Fruit fly (Drosophila melanogaster) whole organism, embryonic: ENCODE measurements around the gene Gbs-70E.

Experiments used
- Abd-B ChIP-seq: fragments of 200-800 bp; sonication (Bioruptor generic); optimal IDR thresholded peaks from 2 replicates; lab custom pipeline; 2018; ENCODE audit warnings: missing biosample characterization, mild to moderate bottlenecking, missing genetic modification characterization, moderate library complexity
- Bteb2 ChIP-seq: fragments of 200-800 bp; sonication (Bioruptor generic); optimal IDR thresholded peaks from 2 replicates; lab custom pipeline; 2016; ENCODE audit warnings: missing biosample characterization, missing genetic modification characterization
- CG10147 ChIP-seq: fragments of 200-800 bp; sonication (Bioruptor generic); optimal IDR thresholded peaks from 2 replicates; lab custom pipeline; 2019; ENCODE audit warnings: missing biosample characterization, mild to moderate bottlenecking, missing genetic modification characterization, moderate library complexity
- CG10366 ChIP-seq: fragments of 200-800 bp; sonication (Bioruptor generic); IDR thresholded peaks from 2 replicates; pipeline ENCODE4 v1.3.6; 2022; ENCODE audit warnings: missing biosample characterization, missing genetic modification characterization
- CG11093 ChIP-seq: fragments of 200-800 bp; sonication (Bioruptor generic); IDR thresholded peaks from 3 replicates; pipeline ENCODE4 v1.3.6; 2022; ENCODE audit warnings: missing biosample characterization, missing genetic modification characterization
- CG11723 ChIP-seq: fragments of 200-800 bp; sonication (Bioruptor generic); optimal IDR thresholded peaks from 2 replicates; lab custom pipeline; 2017; ENCODE audit warnings: missing biosample characterization, mild to moderate bottlenecking, missing genetic modification characterization
- CG12104 ChIP-seq: fragments of 200-800 bp; sonication (Bioruptor generic); optimal IDR thresholded peaks from 3 replicates; lab custom pipeline; 2016; ENCODE audit warnings: missing biosample characterization, missing genetic modification characterization
- CG17829 ChIP-seq: fragments of 200-800 bp; optimal IDR thresholded peaks from 2 replicates; lab custom pipeline; 2019; ENCODE audit warnings: missing biosample characterization, mild to moderate bottlenecking, missing genetic modification characterization, moderate library complexity
- CG17912 ChIP-seq: fragments of 200-800 bp; sonication (Bioruptor generic); optimal IDR thresholded peaks from 2 replicates; lab custom pipeline; 2018; ENCODE audit warnings: missing biosample characterization, mild to moderate bottlenecking, missing genetic modification characterization
- CG32532 ChIP-seq: fragments of 200-800 bp; sonication (Bioruptor generic); IDR thresholded peaks from 2 replicates; pipeline ENCODE4 v1.3.6; 2022; ENCODE audit warnings: missing biosample characterization, missing genetic modification characterization
- CG3995 ChIP-seq: fragments of 200-800 bp; sonication (Bioruptor generic); optimal IDR thresholded peaks from 3 replicates; lab custom pipeline; 2016; ENCODE audit warnings: missing biosample characterization, missing genetic modification characterization
- CG6175 ChIP-seq: fragments of 200-800 bp; sonication (Bioruptor generic); IDR thresholded peaks from 3 replicates; pipeline ENCODE4 v1.3.6; 2022; ENCODE audit warnings: missing biosample characterization, missing genetic modification characterization
- CG6254 ChIP-seq: fragments of 200-800 bp; sonication (Bioruptor generic); optimal IDR thresholded peaks from 3 replicates; lab custom pipeline; 2017; ENCODE audit warnings: mild to moderate bottlenecking, missing biosample characterization, missing genetic modification reagents, missing genetic modification characterization
- CG7271 ChIP-seq: fragments of 200-800 bp; sonication (Bioruptor generic); optimal IDR thresholded peaks from 2 replicates; lab custom pipeline; 2018; ENCODE audit warnings: missing biosample characterization, mild to moderate bottlenecking, missing genetic modification characterization, moderate library complexity
- CG7556 ChIP-seq: fragments of 200-800 bp; sonication (Bioruptor generic); optimal IDR thresholded peaks from 2 replicates; lab custom pipeline; 2017; ENCODE audit warnings: missing biosample characterization, mild to moderate bottlenecking, missing genetic modification characterization
- CG8478 ChIP-seq: fragments of >200 bp; optimal IDR thresholded peaks from 2 replicates; lab custom pipeline; 2018
- CG9932 ChIP-seq: fragments of 200-800 bp; sonication (Bioruptor generic); IDR thresholded peaks from 2 replicates; pipeline ENCODE4 v1.3.6; 2022; ENCODE audit warnings: missing biosample characterization, missing genetic modification characterization
- Camta ChIP-seq: fragments of 200-800 bp; sonication (Bioruptor generic); optimal IDR thresholded peaks from 2 replicates; lab custom pipeline; 2016; ENCODE audit warnings: missing biosample characterization, missing genetic modification characterization
- Deaf1 ChIP-seq: fragments of 200-800 bp; optimal IDR thresholded peaks from 3 replicates; lab custom pipeline; 2019; ENCODE audit warnings: missing biosample characterization, mild to moderate bottlenecking, missing genetic modification characterization, moderate library complexity
- Dip3 ChIP-seq: fragments of 200-800 bp; sonication (Bioruptor generic); optimal IDR thresholded peaks from 3 replicates; lab custom pipeline; 2016; ENCODE audit warnings: missing biosample characterization, missing genetic modification characterization
- GATAe ChIP-seq: fragments of 200-800 bp; sonication (Bioruptor generic); conservative IDR thresholded peaks from 2 replicates; pipeline ENCODE4 v1.3.6; 2022; ENCODE audit warnings: missing biosample characterization, missing genetic modification characterization
- Hand ChIP-seq: fragments of 200-800 bp; sonication (Bioruptor generic); optimal IDR thresholded peaks from 2 replicates; lab custom pipeline; 2017; ENCODE audit warnings: mild to moderate bottlenecking, missing biosample characterization, missing genetic modification reagents, missing genetic modification characterization
- Hsf ChIP-seq: fragments of 200-800 bp; sonication (Bioruptor generic); optimal IDR thresholded peaks from 3 replicates; lab custom pipeline; 2016; ENCODE audit warnings: missing biosample characterization, missing genetic modification characterization
- NK7.1 ChIP-seq: fragments of 200-800 bp; sonication (Bioruptor generic); optimal IDR thresholded peaks from 3 replicates; lab custom pipeline; 2016; ENCODE audit warnings: missing biosample characterization, missing genetic modification characterization
- PHDP ChIP-seq: fragments of 200-800 bp; sonication (Bioruptor generic); optimal IDR thresholded peaks from 3 replicates; lab custom pipeline; 2018; ENCODE audit warnings: missing biosample characterization, mild to moderate bottlenecking, missing genetic modification characterization, moderate library complexity
- Six4 ChIP-seq: fragments of 200-800 bp; sonication (Bioruptor generic); optimal IDR thresholded peaks from 2 replicates; lab custom pipeline; 2016; ENCODE audit warnings: missing biosample characterization, missing genetic modification characterization
- Sry-β ChIP-seq: fragments of 200-800 bp; sonication (Bioruptor generic); optimal IDR thresholded peaks from 2 replicates; lab custom pipeline; 2018; ENCODE audit warnings: missing biosample characterization, mild to moderate bottlenecking, missing genetic modification characterization, moderate library complexity
- ap ChIP-seq: fragments of 200-800 bp; sonication (Bioruptor generic); IDR thresholded peaks from 2 replicates; pipeline ENCODE4 v1.3.6; 2022; ENCODE audit warnings: missing biosample characterization, missing genetic modification characterization
- br ChIP-seq: fragments of >200 bp; optimal IDR thresholded peaks from 2 replicates; lab custom pipeline; 2017
- cad ChIP-seq: fragments of >200 bp; optimal IDR thresholded peaks from 2 replicates; lab custom pipeline; 2017; ENCODE audit warnings: missing biosample characterization, missing genetic modification characterization
- cas ChIP-seq: fragments of 200-800 bp; sonication (Bioruptor generic); IDR thresholded peaks from 2 replicates; pipeline ENCODE4 v1.3.6; 2022; ENCODE audit warnings: missing biosample characterization, missing genetic modification characterization
- ci ChIP-seq: fragments of 200-800 bp; sonication (Bioruptor generic); IDR thresholded peaks from 3 replicates; pipeline ENCODE4 v1.3.6; 2022; ENCODE audit warnings: missing biosample characterization, missing genetic modification characterization
- danr ChIP-seq: fragments of 200-800 bp; sonication (Bioruptor generic); IDR thresholded peaks from 2 replicates; pipeline ENCODE4 v1.3.6; 2022; ENCODE audit warnings: missing biosample characterization, missing genetic modification characterization
- dati ChIP-seq: fragments of 200-800 bp; sonication (Bioruptor generic); IDR thresholded peaks from 2 replicates; pipeline ENCODE4 v1.3.6; 2022; ENCODE audit warnings: missing biosample characterization, missing genetic modification characterization
- disco-r ChIP-seq: fragments of 200-800 bp; sonication (Bioruptor generic); optimal IDR thresholded peaks from 2 replicates; lab custom pipeline; 2016; ENCODE audit warnings: missing biosample characterization, missing genetic modification characterization
- dmrt11E ChIP-seq: fragments of 200-800 bp; sonication (Bioruptor generic); optimal IDR thresholded peaks from 3 replicates; lab custom pipeline; 2018; ENCODE audit warnings: missing biosample characterization, mild to moderate bottlenecking, missing genetic modification characterization, moderate library complexity
- ham ChIP-seq: fragments of 200-800 bp; sonication (Bioruptor generic); IDR thresholded peaks from 2 replicates; pipeline ENCODE4 v1.3.6; 2022; ENCODE audit warnings: missing biosample characterization, missing genetic modification characterization
- hb ChIP-seq: fragments of 200-800 bp; sonication (Bioruptor generic); IDR thresholded peaks from 3 replicates; pipeline ENCODE4 v1.3.6; 2022; ENCODE audit warnings: missing biosample characterization, missing genetic modification characterization; ENCODE audit not compliant: partially characterized antibody
- kay ChIP-seq: fragments of 200-800 bp; sonication (Bioruptor generic); optimal IDR thresholded peaks from 2 replicates; lab custom pipeline; 2016; ENCODE audit warnings: missing biosample characterization, missing genetic modification characterization
- lbe ChIP-seq: fragments of 200-800 bp; sonication (Bioruptor generic); optimal IDR thresholded peaks from 2 replicates; lab custom pipeline; 2016; ENCODE audit warnings: missing biosample characterization, mild to moderate bottlenecking, missing genetic modification characterization
- mam ChIP-seq: fragments of 200-800 bp; sonication (Bioruptor generic); optimal IDR thresholded peaks from 3 replicates; lab custom pipeline; 2016; ENCODE audit warnings: missing biosample characterization, missing genetic modification characterization
- p53 ChIP-seq: fragments of 200-800 bp; sonication (Bioruptor generic); optimal IDR thresholded peaks from 2 replicates; lab custom pipeline; 2016; ENCODE audit warnings: missing biosample characterization, missing genetic modification characterization
- run ChIP-seq: fragments of 200-800 bp; sonication (Bioruptor generic); optimal IDR thresholded peaks from 3 replicates; lab custom pipeline; 2018; ENCODE audit warnings: missing biosample characterization, mild to moderate bottlenecking, missing genetic modification characterization
- sc ChIP-seq, 3 experiments: fragments of >200 bp in 2 of 3; fragments of 200-800 bp in 1 of 3; sonication (Bioruptor generic) in 1 of 3; optimal IDR thresholded peaks; 2 replicates in 2 of 3; 3 replicates in 1 of 3; lab custom pipeline; 2017; ENCODE audit warnings: mild to moderate bottlenecking in 1 of 3, missing biosample characterization in 1 of 3, missing genetic modification characterization in 1 of 3, missing genetic modification reagents in 1 of 3
- sima ChIP-seq: fragments of 200-800 bp; sonication (Bioruptor generic); optimal IDR thresholded peaks from 2 replicates; lab custom pipeline; 2016; ENCODE audit warnings: missing biosample characterization, missing genetic modification characterization
- slou ChIP-seq: fragments of 200-800 bp; sonication (Bioruptor generic); optimal IDR thresholded peaks from 3 replicates; lab custom pipeline; 2016; ENCODE audit warnings: missing biosample characterization, missing genetic modification characterization
- sna ChIP-seq: fragments of 200-800 bp; sonication (Bioruptor generic); IDR thresholded peaks from 2 replicates; pipeline ENCODE4 v1.3.6; 2022; ENCODE audit warnings: missing biosample characterization, missing genetic modification characterization; ENCODE audit not compliant: partially characterized antibody
- trem ChIP-seq: fragments of 200-800 bp; optimal IDR thresholded peaks from 3 replicates; lab custom pipeline; 2019; ENCODE audit warnings: missing biosample characterization, mild to moderate bottlenecking, missing genetic modification characterization, moderate library complexity
- vfl ChIP-seq: fragments of 200-800 bp; sonication (Bioruptor generic); optimal IDR thresholded peaks from 2 replicates; lab custom pipeline; 2016; ENCODE audit warnings: missing biosample characterization, missing genetic modification characterization
- zen ChIP-seq: fragments of 200-800 bp; sonication (Bioruptor generic); optimal IDR thresholded peaks from 3 replicates; lab custom pipeline; 2018; ENCODE audit warnings: missing biosample characterization, mild to moderate bottlenecking, missing genetic modification characterization, moderate library complexity

Gbs-70E gene

dm6 chr3L:14544987-14545943, 5.5 kb downstream of the Gbs-70E start (continued):
- no peak for TF ChIP-seq p53 (GFP tag; lab: Kevin White, UChicago)
- no peak for TF ChIP-seq CG3995
- no peak for TF ChIP-seq ham (GFP tag; lab: Robert Waterston, UW)
- peak; percentile 26 for TF ChIP-seq CG6254 (GFP tag; lab: Kevin White, UChicago)
- TF ChIP-seq CG9932 (GFP tag; lab: Robert Waterston, UW): no peak
- TF ChIP-seq GATAe (GFP tag; lab: Robert Waterston, UW): no peak
- no peak for TF ChIP-seq Dip3 (GFP tag; lab: Kevin White, UChicago)
- peak; percentile 63 for TF ChIP-seq CG17829
- TF ChIP-seq Deaf1 (tag; lab: Kevin White, UChicago): peak; percentile 29
- peak; percentile 2 for TF ChIP-seq zen (tag; lab: Kevin White, UChicago)
- peak; percentile 61 for TF ChIP-seq run
- TF ChIP-seq disco-r (GFP tag; lab: Kevin White, UChicago): no peak
- no peak for TF ChIP-seq lbe (GFP tag; lab: Kevin White, UChicago)
- TF ChIP-seq Bteb2 (GFP tag; lab: Kevin White, UChicago): no peak
- peak; percentile 30 for TF ChIP-seq Hsf (GFP tag; lab: Kevin White, UChicago)
- TF ChIP-seq CG7271 (tag; lab: Kevin White, UChicago): no peak
- TF ChIP-seq Abd-B (GFP tag; lab: Kevin White, UChicago): peak; percentile 49
- no peak for TF ChIP-seq ap
- TF ChIP-seq CG8478 (lab: Kevin White, UChicago): no peak
- TF ChIP-seq CG12104: peak; percentile 44
- peak; percentile 23 for TF ChIP-seq Six4 (GFP tag; lab: Kevin White, UChicago)
- 0 out of 3 replicates have a peak, but pooled peaks have one; percentile 34 for TF ChIP-seq CG11093 (GFP tag; lab: Robert Waterston, UW)
- TF ChIP-seq PHDP (tag; lab: Kevin White, UChicago): peak; percentile 51
- no peak for TF ChIP-seq slou (GFP tag; lab: Kevin White, UChicago)
- no peak for TF ChIP-seq CG11723
- no peak for TF ChIP-seq kay (GFP tag; lab: Kevin White, UChicago)
- no peak for TF ChIP-seq dati
- TF ChIP-seq vfl: no peak
- no peak for TF ChIP-seq cad
- TF ChIP-seq trem (tag; lab: Kevin White, UChicago): peak; percentile 27
- peak; percentile 77 for TF ChIP-seq CG7556 (GFP tag; lab: Kevin White, UChicago)
- TF ChIP-seq sc (optimal IDR thresholded peaks at IDR 0.05; lab: Kevin White, UChicago): no peak
- TF ChIP-seq sc (GFP tag; optimal IDR thresholded peaks at IDR 0.05; lab: Kevin White, UChicago): peak; percentile 39
- no peak for TF ChIP-seq br
- TF ChIP-seq Hand (GFP tag; lab: Kevin White, UChicago): no peak
- no peak for TF ChIP-seq Camta (GFP tag; lab: Kevin White, UChicago)
- no peak for TF ChIP-seq cas (GFP tag; lab: Robert Waterston, UW)
- no peak for TF ChIP-seq sima
- no peak for TF ChIP-seq sna
- 0 out of 3 replicates have a peak, but pooled peaks have one; percentile 41 for TF ChIP-seq ci
- no peak for TF ChIP-seq hb (GFP tag; lab: Robert Waterston, UW)
- peak; percentile 31; the same call in 1 of the 2 replicates for TF ChIP-seq CG10366 (GFP tag; lab: Robert Waterston, UW)
- no peak for TF ChIP-seq CG6175 (GFP tag; lab: Robert Waterston, UW)
- no peak for TF ChIP-seq mam
- no peak; the same call in 1 of the 2 replicates for TF ChIP-seq CG32532
- no peak for TF ChIP-seq CG10147 (GFP tag; lab: Kevin White, UChicago)
- TF ChIP-seq CG17912 (GFP tag; lab: Kevin White, UChicago): no peak
- TF ChIP-seq NK7.1 (GFP tag; lab: Kevin White, UChicago): no peak
- peak; percentile 35 for TF ChIP-seq dmrt11E
- TF ChIP-seq Sry-β: no peak
- no peak for TF ChIP-seq danr (GFP tag; lab: Robert Waterston, UW)
